Worm (Caenorhabditis elegans): ENCODE measurements around the gene F21D5.7.

Gene F21D5.7

DNA sequence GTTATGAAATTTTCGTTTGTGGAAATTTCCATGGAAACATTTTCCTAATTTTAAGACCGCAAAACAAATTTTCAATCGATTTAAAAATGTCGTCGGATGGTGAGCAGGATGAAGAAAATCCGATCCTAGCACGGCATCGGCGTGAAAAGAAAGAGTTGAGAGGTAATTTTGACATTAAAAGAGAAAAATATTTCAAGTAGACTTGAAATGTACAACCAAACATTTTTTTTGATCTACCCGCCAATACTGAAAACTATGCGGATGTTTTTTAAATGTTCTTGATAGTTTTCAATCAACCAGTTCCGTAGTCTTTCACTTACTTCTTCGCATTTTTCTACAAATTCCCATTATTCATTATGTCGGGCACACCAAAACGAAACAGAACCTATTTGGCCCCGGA is 15.4 kb downstream of the F21D5.7 start, which contains the start of gene otub-3:
TSS of gene otub-3 (plus strand) at position 56 of the 400 bp plus-strand sequence.
- no peak for TF ChIP-seq F37B4.10 (GFP tag; IDR thresholded peaks at IDR 0.05)
- no peak for TF ChIP-seq lsl-1 (GFP tag; optimal IDR thresholded peaks at IDR 0.05)
- TF ChIP-seq ztf-18 (tag; optimal IDR thresholded peaks at IDR 0.05) = no peak
- no peak for TF ChIP-seq ceh-58 (GFP tag; IDR thresholded peaks at IDR 0.05)
- TF ChIP-seq T07F8.4 (tag; optimal IDR thresholded peaks at IDR 0.05) = no peak
- peak; percentile 66 for TF ChIP-seq xnd-1 (tag; optimal IDR thresholded peaks at IDR 0.05)
- no peak for TF ChIP-seq dpl-1 (GFP tag; optimal IDR thresholded peaks at IDR 0.05)
- peak; percentile 20 for TF ChIP-seq repo-1 (tag; optimal IDR thresholded peaks at IDR 0.05)
- TF ChIP-seq F55B11.4 (tag; optimal IDR thresholded peaks at IDR 0.05; ENCODE audit: borderline replicate concordance, insufficient read depth) = no peak
- TF ChIP-seq efl-1 (GFP tag; optimal IDR thresholded peaks at IDR 0.05) = peak; percentile 78
- no peak for TF ChIP-seq ceh-79 (tag; optimal IDR thresholded peaks at IDR 0.05)
- TF ChIP-seq ZK185.1 (tag; optimal IDR thresholded peaks at IDR 0.05; ENCODE audit: poor library complexity, severe bottlenecking) = no peak
- TF ChIP-seq him-1 (tag; optimal IDR thresholded peaks at IDR 0.05) = no peak
- TF ChIP-seq hmg-20 (GFP tag; IDR thresholded peaks at IDR 0.05) = no peak
- no peak for TF ChIP-seq die-1 (tag; optimal IDR thresholded peaks at IDR 0.05)
- TF ChIP-seq Y67H2A.10 (GFP tag; conservative IDR thresholded peaks at IDR 0.05) = no peak
- no peak for TF ChIP-seq bed-2 (GFP tag; IDR thresholded peaks at IDR 0.05)
- TF ChIP-seq lsy-27 (tag; optimal IDR thresholded peaks at IDR 0.05; ENCODE audit: borderline replicate concordance, insufficient read depth) = no peak
- peak; percentile 13 for TF ChIP-seq lin-54 (GFP tag; optimal IDR thresholded peaks at IDR 0.05)
- no peak for TF ChIP-seq snpc-1.3 (tag; optimal IDR thresholded peaks at IDR 0.05; ENCODE audit: insufficient read depth)
- peak; percentile 24 for TF ChIP-seq hrde-1 (tag; optimal IDR thresholded peaks at IDR 0.05; ENCODE audit: borderline replicate concordance)
- TF ChIP-seq nfya-1 (tag; optimal IDR thresholded peaks at IDR 0.05; ENCODE audit: borderline replicate concordance, insufficient read depth) = no peak
- peak; percentile 85 for TF ChIP-seq madf-6 (GFP tag; IDR thresholded peaks at IDR 0.05)
- TF ChIP-seq bed-1 (GFP tag; IDR thresholded peaks at IDR 0.05) = no peak
- peak; percentile 44; the same call in 1 of the 2 replicates for TF ChIP-seq B0336.3 (GFP tag; IDR thresholded peaks at IDR 0.05)
- no peak for TF ChIP-seq T26A5.8 (tag; optimal IDR thresholded peaks at IDR 0.05)
- TF ChIP-seq rec-8 (tag; optimal IDR thresholded peaks at IDR 0.05) = no peak
- no peak for TF ChIP-seq pha-4 (tag; optimal IDR thresholded peaks at IDR 0.05)
- TF ChIP-seq athp-1 (tag; optimal IDR thresholded peaks at IDR 0.05) = peak; percentile 4
- TF ChIP-seq lin-26 (GFP tag; IDR thresholded peaks at IDR 0.05) = no peak
- TF ChIP-seq C06A6.2 (GFP tag; conservative IDR thresholded peaks at IDR 0.05) = no peak
- TF ChIP-seq C17E4.6 (GFP tag; IDR thresholded peaks at IDR 0.05) = no peak
- no peak for TF ChIP-seq ceh-40 (GFP tag; IDR thresholded peaks at IDR 0.05)
- TF ChIP-seq attf-6 (GFP tag; IDR thresholded peaks at IDR 0.05) = 0 out of 2 replicates have a peak, but pooled peaks have one; percentile 57
- no peak for TF ChIP-seq let-607 (tag; optimal IDR thresholded peaks at IDR 0.05)
- no peak for TF ChIP-seq somi-1 (GFP tag; optimal IDR thresholded peaks at IDR 0.05)
- no peak for TF ChIP-seq sptf-2 (GFP tag; optimal IDR thresholded peaks at IDR 0.05)
- TF ChIP-seq ama-1 (optimal IDR thresholded peaks at IDR 0.05) = no peak
- TF ChIP-seq ama-1 (GFP tag; optimal IDR thresholded peaks at IDR 0.05) = peak in 1 of 2 experiments; percentile 18
- TF ChIP-seq nhr-120 (GFP tag; IDR thresholded peaks at IDR 0.05) = no peak
- TF ChIP-seq madf-8 (GFP tag; conservative IDR thresholded peaks at IDR 0.05) = peak; percentile 74
- TF ChIP-seq zfh-2 (GFP tag; conservative IDR thresholded peaks at IDR 0.05) = no peak
